Worm (Caenorhabditis elegans) whole organism, L2 larva: ENCODE results near the gene R53.5.

Source experiments
- ZK546.5 ChIP-seq: sonication (generic microtip); optimal IDR thresholded peaks from 2 replicates; lab custom pipeline; 2017; ENCODE audit warnings: missing biosample characterization, missing genetic modification characterization
- aly-2 ChIP-seq: fragments of 150-350 bp; optimal IDR thresholded peaks from 2 replicates; lab custom pipeline; 2014; ENCODE audit warnings: missing biosample characterization, missing genetic modification characterization
- crh-2 ChIP-seq: sonication (generic microtip); optimal IDR thresholded peaks from 2 replicates; lab custom pipeline; 2017; ENCODE audit warnings: missing biosample characterization, missing genetic modification characterization
- dmd-4 ChIP-seq: sonication (generic microtip); optimal IDR thresholded peaks from 2 replicates; lab custom pipeline; 2017; ENCODE audit warnings: missing biosample characterization, missing genetic modification characterization
- egl-27 ChIP-seq: sonication (generic microtip); optimal IDR thresholded peaks from 3 replicates; lab custom pipeline; 2017; ENCODE audit warnings: missing biosample characterization, missing genetic modification reagents, missing genetic modification characterization
- elt-1 ChIP-seq: fragments of 150-350 bp; optimal IDR thresholded peaks from 2 replicates; lab custom pipeline; 2014; ENCODE audit warnings: missing biosample characterization, missing genetic modification characterization
- lin-11 ChIP-seq: fragments of 150-350 bp; sonication (generic microtip); optimal IDR thresholded peaks from 2 replicates; lab custom pipeline; 2014; ENCODE audit warnings: missing biosample characterization, missing genetic modification characterization, inconsistent platforms, mixed read lengths
- lsy-2 ChIP-seq, 2 experiments: fragments of 150-350 bp in 1 of 2; sonication (generic microtip) in 1 of 2; optimal IDR thresholded peaks; 2 replicates each; lab custom pipeline; 2014 to 2017; ENCODE audit warnings: missing biosample characterization in 2 of 2, missing genetic modification characterization in 2 of 2
- nhr-77 ChIP-seq: fragments of 150-350 bp; optimal IDR thresholded peaks from 2 replicates; lab custom pipeline; 2014; ENCODE audit warnings: missing biosample characterization, missing genetic modification characterization
- sem-4 ChIP-seq: fragments of 150-350 bp; optimal IDR thresholded peaks from 2 replicates; lab custom pipeline; 2014; ENCODE audit warnings: missing biosample characterization, missing genetic modification reagents, missing genetic modification characterization
- unc-62 ChIP-seq: fragments of 150-350 bp; optimal IDR thresholded peaks from 2 replicates; lab custom pipeline; 2014; ENCODE audit warnings: missing biosample characterization, missing genetic modification reagents, missing genetic modification characterization
- zag-1 ChIP-seq: fragments of 150-350 bp; optimal IDR thresholded peaks from 2 replicates; lab custom pipeline; 2014; ENCODE audit warnings: missing biosample characterization, missing genetic modification characterization

DNA sequence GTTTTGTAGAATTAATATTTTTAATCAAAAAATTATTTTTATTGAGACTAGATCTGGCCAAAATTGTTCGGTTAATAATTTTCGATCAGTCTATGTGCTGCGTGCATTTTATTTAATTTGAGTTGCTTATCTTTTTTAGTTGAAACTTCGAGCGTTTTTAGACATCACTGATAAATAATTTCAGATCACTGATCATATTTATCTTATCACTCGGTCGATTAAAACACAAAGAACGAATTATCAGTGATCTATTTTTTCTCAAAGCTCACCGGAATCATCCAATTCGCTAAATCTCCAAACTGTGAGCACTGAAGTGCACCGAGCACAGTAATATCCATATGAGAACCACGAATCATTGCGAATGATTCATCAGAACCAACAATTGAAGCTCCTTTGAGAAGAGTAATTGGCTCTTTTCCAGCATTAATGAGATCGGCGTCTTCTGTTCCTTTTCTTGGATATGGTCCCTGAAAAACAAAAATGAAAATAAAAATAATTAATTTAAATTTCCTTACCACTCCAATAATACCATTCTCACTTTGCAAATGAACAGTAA lies 35.2 kb downstream of the R53.5 start:
- TF ChIP-seq lsy-2 (tag; optimal IDR thresholded peaks at IDR 0.05; lab: Kevin White, UChicago): no peak
- TF ChIP-seq lin-11: no peak
- peak; percentile 47 for TF ChIP-seq crh-2 (tag; lab: Kevin White, UChicago)
- no peak for TF ChIP-seq egl-27 (tag; lab: Kevin White, UChicago)
- no peak for TF ChIP-seq nhr-77
- TF ChIP-seq aly-2: no peak
- TF ChIP-seq dmd-4: no peak
- no peak for TF ChIP-seq ZK546.5 (tag; lab: Kevin White, UChicago)
- no peak for TF ChIP-seq unc-62
- no peak for TF ChIP-seq sem-4 (tag; lab: Kevin White, UChicago)
- TF ChIP-seq elt-1: no peak
- TF ChIP-seq zag-1 (tag; lab: Kevin White, UChicago): no peak
